Worm (Caenorhabditis elegans) whole organism, L1 larva: ENCODE measurements around the gene gplb-1.

Experiments used
- ama-1 ChIP-seq: fragments of 150-350 bp; optimal IDR thresholded peaks from 2 replicates; lab custom pipeline; 2014
- elt-3 ChIP-seq, 6 experiments: fragments of 150-350 bp in 1 of 6; sonication (generic microtip); optimal IDR thresholded peaks; 2 replicates each; lab custom pipeline; 2017 to 2018; ENCODE audit warnings: missing biosample characterization in 6 of 6, missing genetic modification characterization in 6 of 6, inconsistent platforms in 1 of 6
- irx-1 ChIP-seq: sonication (generic microtip); optimal IDR thresholded peaks from 2 replicates; lab custom pipeline; 2016; ENCODE audit warnings: missing genetic modification characterization, missing compliant biosample characterization
- lin-35 ChIP-seq, 2 experiments: fragments of 150-350 bp; optimal IDR thresholded peaks; 2 replicates each; lab custom pipeline; 2014; ENCODE audit warnings: missing biosample characterization in 2 of 2, missing genetic modification characterization in 2 of 2, missing genetic modification reagents in 2 of 2
- nhr-237 ChIP-seq: fragments of 150-350 bp; optimal IDR thresholded peaks from 2 replicates; lab custom pipeline; 2014; ENCODE audit warnings: missing biosample characterization, missing genetic modification characterization

- TF ChIP-seq irx-1 (no peak), nhr-237 (tag; lab: Kevin White, UChicago) (no peak), ama-1 (lab: Kevin White, UChicago) (no peak), lin-35 (GFP tag; optimal IDR thresholded peaks at IDR 0.05; lab: Kevin White, UChicago) (no peak), elt-3 (tag; optimal IDR thresholded peaks at IDR 0.05; lab: Kevin White, UChicago) (no peak)
Measured at ce11 chrV:8437358-8437757, 33.7 kb downstream of the gplb-1 start.
